Worm (Caenorhabditis elegans): Measurements from ENCODE around the gene K07F5.22.

DNA sequence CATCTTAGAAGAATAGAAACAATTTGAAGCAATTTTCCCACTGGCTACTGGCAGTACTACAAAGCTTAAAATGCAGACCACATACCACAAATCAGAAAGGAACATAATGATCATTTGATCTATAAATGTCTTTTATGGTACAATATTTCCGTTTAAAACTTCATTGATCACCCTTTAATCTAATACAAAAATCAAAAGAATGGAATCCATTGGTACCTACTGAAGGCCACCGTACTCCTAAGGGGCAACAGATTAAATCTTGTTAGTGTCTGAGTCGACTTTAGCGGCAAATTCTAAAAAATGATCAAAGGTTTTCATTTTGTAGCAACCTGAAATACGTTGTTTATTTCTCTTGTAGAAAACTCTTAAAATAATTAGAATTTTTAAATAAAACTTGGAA lies 7.3 kb downstream of the K07F5.22 start:
- TF ChIP-seq nhr-77 (tag; optimal IDR thresholded peaks at IDR 0.05) (no peak), skn-1 (tag; optimal IDR thresholded peaks at IDR 0.05) (no peak), crh-2 (tag; optimal IDR thresholded peaks at IDR 0.05) (no peak), nhr-25 (tag; optimal IDR thresholded peaks at IDR 0.05) (peak; percentile 53), nhr-237 (tag; optimal IDR thresholded peaks at IDR 0.05) (no peak), unc-39 (tag; optimal IDR thresholded peaks at IDR 0.05) (no peak), egl-27 (tag; optimal IDR thresholded peaks at IDR 0.05) (no peak), lsy-2 (tag; optimal IDR thresholded peaks at IDR 0.05) (no peak), elt-3 (tag; optimal IDR thresholded peaks at IDR 0.05) (no peak)
